Worm (Caenorhabditis elegans) whole organism, L2 larva: ENCODE measurements around the gene VB0395L.1.

ENCODE experiments used
- F13H6.1 ChIP-seq: sonication (generic microtip); optimal IDR thresholded peaks from 2 replicates; lab custom pipeline; 2016; ENCODE audit warnings: missing genetic modification characterization, missing compliant biosample characterization
- ceh-16 ChIP-seq: fragments of 150-350 bp; optimal IDR thresholded peaks from 2 replicates; lab custom pipeline; 2014; ENCODE audit warnings: missing biosample characterization, missing genetic modification characterization
- ceh-82 ChIP-seq: fragments of 150-350 bp; optimal IDR thresholded peaks from 2 replicates; lab custom pipeline; 2014; ENCODE audit warnings: missing biosample characterization, missing genetic modification characterization
- dmd-4 ChIP-seq: sonication (generic microtip); optimal IDR thresholded peaks from 2 replicates; lab custom pipeline; 2017; ENCODE audit warnings: missing biosample characterization, missing genetic modification characterization
- elt-1 ChIP-seq: fragments of 150-350 bp; optimal IDR thresholded peaks from 2 replicates; lab custom pipeline; 2014; ENCODE audit warnings: missing biosample characterization, missing genetic modification characterization
- lin-13 ChIP-seq: fragments of 150-350 bp; optimal IDR thresholded peaks from 2 replicates; lab custom pipeline; 2014; ENCODE audit warnings: missing biosample characterization, missing genetic modification reagents, missing genetic modification characterization
- lsy-2 ChIP-seq, 2 experiments: fragments of 150-350 bp in 1 of 2; sonication (generic microtip) in 1 of 2; optimal IDR thresholded peaks; 2 replicates each; lab custom pipeline; 2014 to 2017; ENCODE audit warnings: missing biosample characterization in 2 of 2, missing genetic modification characterization in 2 of 2
- mdl-1 ChIP-seq, 2 experiments: fragments of 150-350 bp in 1 of 2; sonication (generic microtip) in 1 of 2; optimal IDR thresholded peaks; 2 replicates each; lab custom pipeline; 2017; ENCODE audit warnings: missing biosample characterization in 2 of 2, missing genetic modification characterization in 2 of 2
- nhr-25 ChIP-seq: fragments of 150-350 bp; sonication (generic microtip); optimal IDR thresholded peaks from 3 replicates; lab custom pipeline; 2014; ENCODE audit warnings: missing biosample characterization, missing genetic modification characterization
- skn-1 ChIP-seq: sonication (generic microtip); optimal IDR thresholded peaks from 2 replicates; lab custom pipeline; 2017; ENCODE audit warnings: missing biosample characterization, missing genetic modification characterization
- unc-55 ChIP-seq: fragments of 150-350 bp; sonication (generic microtip); optimal IDR thresholded peaks from 3 replicates; lab custom pipeline; 2014; ENCODE audit warnings: missing biosample characterization, missing genetic modification reagents, missing genetic modification characterization
- unc-62 ChIP-seq: fragments of 150-350 bp; optimal IDR thresholded peaks from 2 replicates; lab custom pipeline; 2014; ENCODE audit warnings: missing biosample characterization, missing genetic modification reagents, missing genetic modification characterization
- zag-1 ChIP-seq: fragments of 150-350 bp; optimal IDR thresholded peaks from 2 replicates; lab custom pipeline; 2014; ENCODE audit warnings: missing biosample characterization, missing genetic modification characterization
- ztf-11 ChIP-seq: sonication (generic microtip); optimal IDR thresholded peaks from 2 replicates; lab custom pipeline; 2017; ENCODE audit warnings: missing biosample characterization, missing genetic modification characterization

DNA sequence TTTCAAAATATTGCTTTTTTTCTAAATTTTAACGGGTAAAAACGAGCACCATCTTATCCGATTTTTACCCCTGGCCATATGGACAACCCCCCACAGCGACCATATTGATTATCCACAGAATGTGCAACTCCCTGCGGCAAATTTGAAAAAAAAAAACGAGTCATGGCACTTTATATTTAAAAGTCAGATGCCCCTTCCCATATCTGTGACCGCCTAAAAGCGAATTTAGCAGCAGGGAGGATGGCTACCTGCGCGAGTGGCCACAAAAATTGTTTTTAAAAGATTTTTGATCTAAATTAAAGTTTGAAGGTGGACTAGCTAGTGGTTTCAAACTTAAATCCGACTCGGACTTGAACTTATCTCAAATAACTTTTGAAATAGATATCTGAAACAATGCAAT is 39.6 kb upstream of the VB0395L.1 start:
- TF ChIP-seq elt-1 (tag; lab: Kevin White, UChicago) = no peak
- peak; percentile 75 for TF ChIP-seq unc-62 (GFP tag; lab: Kevin White, UChicago)
- TF ChIP-seq mdl-1 (tag; optimal IDR thresholded peaks at IDR 0.05; lab: Kevin White, UChicago) = peak; percentile 87 to 96
- peak; percentile 95 for TF ChIP-seq ceh-82
- TF ChIP-seq zag-1 (tag; lab: Kevin White, UChicago) = peak; percentile 98
- peak; percentile 81 for TF ChIP-seq ceh-16 (tag; lab: Kevin White, UChicago)
- TF ChIP-seq lin-13 (GFP tag; lab: Kevin White, UChicago) = peak; percentile 98
- peak; percentile 98 for TF ChIP-seq F13H6.1 (tag; lab: Kevin White, UChicago)
- peak; percentile 98 for TF ChIP-seq unc-55 (GFP tag; lab: Kevin White, UChicago)
- peak; percentile 95 to 96 for TF ChIP-seq lsy-2 (tag; optimal IDR thresholded peaks at IDR 0.05; lab: Kevin White, UChicago)
- TF ChIP-seq skn-1 (tag; lab: Kevin White, UChicago) = peak; percentile 90
- peak; percentile 97 for TF ChIP-seq nhr-25 (tag; lab: Kevin White, UChicago)
- TF ChIP-seq ztf-11 (tag; lab: Kevin White, UChicago) = peak; percentile 66
- TF ChIP-seq dmd-4 (tag; lab: Kevin White, UChicago) = peak; percentile 76
